Worm (Caenorhabditis elegans) whole organism, late embryonic: ENCODE measurements around the gene C05B5.5.

ENCODE experiments used
- C38D4.7 ChIP-seq: fragments of 200-800 bp; sonication (Bioruptor generic); optimal IDR thresholded peaks from 2 replicates; lab custom pipeline; 2018; ENCODE audit warnings: mild to moderate bottlenecking, missing genetic modification characterization, moderate library complexity, missing compliant biosample characterization
- F13H6.1 ChIP-seq: sonication (generic microtip); optimal IDR thresholded peaks from 2 replicates; lab custom pipeline; 2016; ENCODE audit warnings: missing genetic modification characterization, missing compliant biosample characterization
- K02D7.2 ChIP-seq: sonication (generic microtip); optimal IDR thresholded peaks from 2 replicates; lab custom pipeline; 2017; ENCODE audit warnings: mild to moderate bottlenecking, missing genetic modification characterization, missing compliant biosample characterization
- K09A11.1 ChIP-seq: sonication (generic microtip); optimal IDR thresholded peaks from 2 replicates; lab custom pipeline; 2017; ENCODE audit warnings: antibody characterized with exemption, mild to moderate bottlenecking, missing genetic modification characterization, missing compliant biosample characterization; ENCODE audit not compliant: insufficient read depth
- Y22D7AL.16 ChIP-seq: sonication (generic microtip); optimal IDR thresholded peaks from 2 replicates; lab custom pipeline; 2016; ENCODE audit warnings: missing genetic modification characterization, missing compliant biosample characterization
- ama-1 ChIP-seq: fragments of 150-350 bp; optimal IDR thresholded peaks from 2 replicates; lab custom pipeline; 2014
- ceh-19 ChIP-seq: fragments of 200-800 bp; sonication (Bioruptor generic); optimal IDR thresholded peaks from 2 replicates; lab custom pipeline; 2018; ENCODE audit warnings: mild to moderate bottlenecking, missing genetic modification characterization, missing compliant biosample characterization
- ceh-2 ChIP-seq: sonication (generic microtip); optimal IDR thresholded peaks from 2 replicates; lab custom pipeline; 2016; ENCODE audit warnings: missing genotype, missing genetic modification characterization, missing compliant biosample characterization
- ceh-24 ChIP-seq: sonication (generic microtip); optimal IDR thresholded peaks from 2 replicates; lab custom pipeline; 2016; ENCODE audit warnings: mild to moderate bottlenecking, missing genetic modification characterization, missing compliant biosample characterization
- ceh-30 ChIP-seq: fragments of 150-350 bp; optimal IDR thresholded peaks from 2 replicates; lab custom pipeline; 2014; ENCODE audit warnings: missing biosample characterization, missing genetic modification characterization
- ceh-31 ChIP-seq: sonication (generic microtip); optimal IDR thresholded peaks from 2 replicates; lab custom pipeline; 2016; ENCODE audit warnings: missing genetic modification characterization, missing compliant biosample characterization
- ceh-34 ChIP-seq: sonication (generic microtip); optimal IDR thresholded peaks from 2 replicates; lab custom pipeline; 2016; ENCODE audit warnings: mild to moderate bottlenecking, missing genetic modification characterization, missing compliant biosample characterization
- ceh-45 ChIP-seq: fragments of 200-800 bp; sonication (Bioruptor generic); IDR thresholded peaks from 2 replicates; pipeline ENCODE4 v1.3.6; 2022; ENCODE audit warnings: missing genetic modification reagents, missing genetic modification characterization, missing compliant biosample characterization
- ceh-6 ChIP-seq: fragments of 200-800 bp; sonication (Bioruptor generic); optimal IDR thresholded peaks from 2 replicates; lab custom pipeline; 2018; ENCODE audit warnings: mild to moderate bottlenecking, missing genetic modification characterization, missing compliant biosample characterization
- ceh-9 ChIP-seq: sonication (generic microtip); optimal IDR thresholded peaks from 2 replicates; lab custom pipeline; 2016; ENCODE audit warnings: mild to moderate bottlenecking, missing genetic modification characterization, inconsistent platforms, missing compliant biosample characterization
- dmd-4 ChIP-seq: sonication (generic microtip); optimal IDR thresholded peaks from 2 replicates; lab custom pipeline; 2016; ENCODE audit warnings: borderline replicate concordance, missing genetic modification characterization, missing compliant biosample characterization
- dve-1 ChIP-seq: sonication (generic microtip); optimal IDR thresholded peaks from 2 replicates; lab custom pipeline; 2017; ENCODE audit warnings: antibody characterized with exemption, mild to moderate bottlenecking, missing genetic modification characterization, missing compliant biosample characterization
- elt-2 ChIP-seq: sonication (generic microtip); optimal IDR thresholded peaks from 2 replicates; lab custom pipeline; 2016; ENCODE audit warnings: missing genetic modification reagents, missing genetic modification characterization, missing compliant biosample characterization
- elt-4 ChIP-seq: sonication (generic microtip); optimal IDR thresholded peaks from 2 replicates; lab custom pipeline; 2016; ENCODE audit warnings: missing genetic modification characterization, missing compliant biosample characterization
- ets-4 ChIP-seq: sonication (generic microtip); optimal IDR thresholded peaks from 2 replicates; lab custom pipeline; 2016; ENCODE audit warnings: missing genetic modification characterization, missing compliant biosample characterization
- eyg-1 ChIP-seq: sonication (generic microtip); optimal IDR thresholded peaks from 2 replicates; lab custom pipeline; 2016; ENCODE audit warnings: missing genotype, missing genetic modification characterization, missing compliant biosample characterization
- fax-1 ChIP-seq: sonication (generic microtip); optimal IDR thresholded peaks from 2 replicates; lab custom pipeline; 2016; ENCODE audit warnings: missing genotype, missing genetic modification characterization, missing compliant biosample characterization
- fkh-10 ChIP-seq: fragments of 150-350 bp; optimal IDR thresholded peaks from 2 replicates; lab custom pipeline; 2014; ENCODE audit warnings: missing biosample characterization, missing genetic modification reagents, missing genetic modification characterization
- gmeb-2 ChIP-seq: sonication (generic microtip); optimal IDR thresholded peaks from 2 replicates; lab custom pipeline; 2016; ENCODE audit warnings: missing genetic modification characterization, inconsistent platforms, missing compliant biosample characterization
- hlh-13 ChIP-seq: fragments of 200-800 bp; sonication (Bioruptor generic); optimal IDR thresholded peaks from 2 replicates; lab custom pipeline; 2018; ENCODE audit warnings: mild to moderate bottlenecking, missing genetic modification characterization, missing compliant biosample characterization
- hlh-15 ChIP-seq: sonication (generic microtip); optimal IDR thresholded peaks from 2 replicates; lab custom pipeline; 2016; ENCODE audit warnings: missing genetic modification characterization, missing compliant biosample characterization
- hlh-6 ChIP-seq: sonication (generic microtip); optimal IDR thresholded peaks from 2 replicates; lab custom pipeline; 2016; ENCODE audit warnings: missing genotype, missing genetic modification characterization, missing compliant biosample characterization
- hlh-8 ChIP-seq: sonication (generic microtip); optimal IDR thresholded peaks from 2 replicates; lab custom pipeline; 2016; ENCODE audit warnings: missing genotype, missing genetic modification characterization, missing compliant biosample characterization
- lim-6 ChIP-seq: sonication (generic microtip); optimal IDR thresholded peaks from 2 replicates; lab custom pipeline; 2016; ENCODE audit warnings: missing genetic modification characterization, missing compliant biosample characterization
- lin-11 ChIP-seq: fragments of 200-800 bp; sonication (Bioruptor generic); optimal IDR thresholded peaks from 2 replicates; lab custom pipeline; 2018; ENCODE audit warnings: mild to moderate bottlenecking, missing genetic modification characterization, missing compliant biosample characterization
- mec-3 ChIP-seq: sonication (generic microtip); optimal IDR thresholded peaks from 2 replicates; lab custom pipeline; 2016; ENCODE audit warnings: borderline replicate concordance, missing genetic modification characterization, missing compliant biosample characterization
- nfya-1 ChIP-seq: sonication (generic microtip); optimal IDR thresholded peaks from 2 replicates; lab custom pipeline; 2017; ENCODE audit warnings: missing genetic modification characterization, mild to moderate bottlenecking, missing compliant biosample characterization, antibody characterized with exemption, moderate library complexity
- nhr-232 ChIP-seq: sonication (generic microtip); optimal IDR thresholded peaks from 2 replicates; lab custom pipeline; 2016; ENCODE audit warnings: missing genetic modification characterization, missing compliant biosample characterization
- pag-3 ChIP-seq: sonication (generic microtip); optimal IDR thresholded peaks from 2 replicates; lab custom pipeline; 2016; ENCODE audit warnings: missing compliant biosample characterization, missing genetic modification characterization, borderline replicate concordance
- pha-4 ChIP-seq: fragments of 150-350 bp; optimal IDR thresholded peaks from 2 replicates; lab custom pipeline; 2018; ENCODE audit warnings: missing biosample characterization, missing genetic modification reagents, missing genetic modification characterization
- ref-2 ChIP-seq: sonication (generic microtip); optimal IDR thresholded peaks from 2 replicates; lab custom pipeline; 2016; ENCODE audit warnings: missing genetic modification characterization, missing compliant biosample characterization
- sox-2 ChIP-seq: fragments of 200-800 bp; sonication (Bioruptor generic); IDR thresholded peaks from 2 replicates; pipeline ENCODE4 v1.3.6; 2022; ENCODE audit warnings: missing genetic modification reagents, missing genetic modification characterization, missing compliant biosample characterization
- syd-9 ChIP-seq: sonication (generic microtip); optimal IDR thresholded peaks from 2 replicates; lab custom pipeline; 2016; ENCODE audit warnings: mild to moderate bottlenecking, missing genetic modification characterization, moderate library complexity, missing compliant biosample characterization
- tbx-2 ChIP-seq: sonication (generic microtip); optimal IDR thresholded peaks from 2 replicates; lab custom pipeline; 2016; ENCODE audit warnings: missing genetic modification characterization, missing compliant biosample characterization
- unc-3 ChIP-seq, 2 experiments: fragments of 200-800 bp in 1 of 2; sonication (Bioruptor generic) in 1 of 2; sonication (generic microtip) in 1 of 2; conservative IDR thresholded peaks in 1 of 2; optimal IDR thresholded peaks in 1 of 2; 2 replicates each; pipeline versions ENCODE4 v1.3.6 to Lab custom; 2016 to 2022; ENCODE audit warnings: missing compliant biosample characterization in 2 of 2, missing genetic modification characterization in 2 of 2, missing genetic modification reagents in 1 of 2
- unc-55 ChIP-seq: sonication (generic microtip); optimal IDR thresholded peaks from 2 replicates; lab custom pipeline; 2017; ENCODE audit warnings: missing biosample characterization, missing genetic modification reagents, missing genetic modification characterization
- unc-86 ChIP-seq: sonication (generic microtip); optimal IDR thresholded peaks from 2 replicates; lab custom pipeline; 2016; ENCODE audit warnings: missing genetic modification characterization, missing compliant biosample characterization
- ztf-16 ChIP-seq: sonication (generic microtip); optimal IDR thresholded peaks from 2 replicates; lab custom pipeline; 2017; ENCODE audit warnings: missing genetic modification characterization, missing compliant biosample characterization

Gene C05B5.5

ce11 chrIII:10001060-10001459, at the start of gene C05B5.5:
Gene C05B5.5, plus strand, starts transcription at chrIII:10001360.
- TF ChIP-seq fkh-10 (GFP tag; lab: Kevin White, UChicago) (no peak), ref-2 (no peak), fax-1 (tag; lab: Kevin White, UChicago) (no peak), Y22D7AL.16 (tag; lab: Kevin White, UChicago) (no peak), dve-1 (tag; lab: Kevin White, UChicago) (no peak), gmeb-2 (tag; lab: Kevin White, UChicago) (no peak), nhr-232 (tag; lab: Kevin White, UChicago) (no peak), ceh-2 (no peak), syd-9 (tag; lab: Kevin White, UChicago) (no peak), hlh-6 (tag; lab: Kevin White, UChicago) (no peak), mec-3 (tag; lab: Kevin White, UChicago) (no peak)

DNA sequence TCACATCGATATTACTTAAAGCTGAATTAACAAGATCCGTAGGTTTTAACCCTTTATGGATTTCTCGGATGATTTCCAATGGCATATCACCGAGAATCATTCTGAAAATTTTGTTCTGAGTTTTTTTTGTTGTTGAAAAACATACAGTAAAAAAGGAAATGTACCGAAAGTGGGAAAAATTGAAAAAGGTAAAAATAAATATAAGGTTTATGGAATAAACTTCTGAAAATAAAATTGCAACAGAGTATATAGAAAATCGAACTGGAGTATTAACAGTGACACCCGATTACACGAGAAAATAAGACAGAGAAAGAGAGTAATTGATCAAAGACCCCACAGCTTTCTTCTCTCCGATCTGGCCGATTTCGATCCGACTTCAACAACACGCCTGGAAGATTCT, 49.3 kb upstream of the C05B5.5 start, which contains the start of gene K03H1.11:
TSS of gene K03H1.11 (minus strand) at position 101 of the 400 bp plus-strand sequence.
- TF ChIP-seq K09A11.1 (tag; lab: Kevin White, UChicago) (no peak), lim-6 (tag; lab: Kevin White, UChicago) (no peak), hlh-13 (GFP tag; lab: Kevin White, UChicago) (no peak), unc-55 (no peak), ama-1 (no peak), dmd-4 (tag; lab: Kevin White, UChicago) (no peak), K02D7.2 (tag; lab: Kevin White, UChicago) (no peak), nfya-1 (tag; lab: Kevin White, UChicago) (no peak), pha-4 (no peak), ceh-45 (GFP tag; lab: Robert Waterston, UW) (no peak)

- no peak for TF ChIP-seq eyg-1 (tag; lab: Kevin White, UChicago)
- TF ChIP-seq, all 69 proteins: peak for 0
Measured at ce11 chrIII:9956123-9956522, 45.0 kb upstream of the C05B5.5 start, which contains the start of gene mog-1. Gene mog-1, minus strand, starts transcription at chrIII:9956215.

ce11 chrIII:9956665-9957401, 44.3 kb upstream of the C05B5.5 start, which contains the start of gene alx-1:
Gene alx-1, plus strand, starts transcription at chrIII:9957351.
- TF ChIP-seq sox-2 (GFP tag; lab: Robert Waterston, UW): no peak
- TF ChIP-seq F13H6.1: no peak
- TF ChIP-seq nfya-1 (tag; lab: Kevin White, UChicago): no peak
- no peak for TF ChIP-seq syd-9 (tag; lab: Kevin White, UChicago)
- TF ChIP-seq ztf-16 (tag; lab: Kevin White, UChicago): no peak
- TF ChIP-seq pag-3 (tag; lab: Kevin White, UChicago): no peak
- no peak for TF ChIP-seq ceh-19
- TF ChIP-seq ref-2: no peak
- no peak for TF ChIP-seq ceh-24 (tag; lab: Kevin White, UChicago)
- TF ChIP-seq ets-4 (tag; lab: Kevin White, UChicago): no peak
- no peak for TF ChIP-seq ceh-2
- no peak for TF ChIP-seq ceh-9 (tag; lab: Kevin White, UChicago)
- TF ChIP-seq elt-2: no peak
- no peak for TF ChIP-seq dmd-4 (tag; lab: Kevin White, UChicago)

ce11 chrIII:9963447-9963846, 37.7 kb upstream of the C05B5.5 start:
- TF ChIP-seq ceh-30 (tag; lab: Kevin White, UChicago): no peak
- no peak for TF ChIP-seq Y22D7AL.16 (tag; lab: Kevin White, UChicago)
- TF ChIP-seq nfya-1 (tag; lab: Kevin White, UChicago): no peak
- no peak for TF ChIP-seq ets-4 (tag; lab: Kevin White, UChicago)
- no peak for TF ChIP-seq hlh-15
- no peak for TF ChIP-seq unc-86 (tag; lab: Kevin White, UChicago)
- TF ChIP-seq unc-3 (GFP tag; conservative IDR thresholded peaks at IDR 0.05; lab: Robert Waterston, UW): no peak
- TF ChIP-seq unc-3 (tag; optimal IDR thresholded peaks at IDR 0.05; lab: Kevin White, UChicago): no peak
- TF ChIP-seq hlh-8 (tag; lab: Kevin White, UChicago): no peak
- TF ChIP-seq K02D7.2 (tag; lab: Kevin White, UChicago): no peak
- no peak for TF ChIP-seq dve-1 (tag; lab: Kevin White, UChicago)
- no peak for TF ChIP-seq ref-2
- TF ChIP-seq ceh-6 (GFP tag; lab: Kevin White, UChicago): no peak
- TF ChIP-seq C38D4.7: no peak
- no peak for TF ChIP-seq tbx-2 (tag; lab: Kevin White, UChicago)
- TF ChIP-seq unc-55: no peak
- no peak for TF ChIP-seq ceh-34
- TF ChIP-seq lin-11 (tag; lab: Kevin White, UChicago): no peak
- no peak for TF ChIP-seq ceh-31 (tag; lab: Kevin White, UChicago)
- no peak for TF ChIP-seq elt-4 (tag; lab: Kevin White, UChicago)
